Worm (Caenorhabditis elegans) whole organism, late embryonic: ENCODE results near the gene acl-7.
"Not testable (repeated sequence)": the region's sequence is repeated elsewhere in the genome, so short reads cannot be mapped to it uniquely, and the experiment has no call there.

ENCODE experiments used
- ahr-1 ChIP-seq: sonication (generic microtip); optimal IDR thresholded peaks from 2 replicates; lab custom pipeline; 2016; ENCODE audit warnings: missing genetic modification characterization, missing compliant biosample characterization
- ama-1 ChIP-seq: fragments of 150-350 bp; optimal IDR thresholded peaks from 2 replicates; lab custom pipeline; 2014
- ceh-18 ChIP-seq: sonication (generic microtip); optimal IDR thresholded peaks from 2 replicates; lab custom pipeline; 2016; ENCODE audit warnings: missing genetic modification characterization, missing compliant biosample characterization
- ceh-9 ChIP-seq: sonication (generic microtip); optimal IDR thresholded peaks from 2 replicates; lab custom pipeline; 2016; ENCODE audit warnings: mild to moderate bottlenecking, missing genetic modification characterization, inconsistent platforms, missing compliant biosample characterization
- ets-4 ChIP-seq: sonication (generic microtip); optimal IDR thresholded peaks from 2 replicates; lab custom pipeline; 2016; ENCODE audit warnings: missing genetic modification characterization, missing compliant biosample characterization
- fkh-10 ChIP-seq: fragments of 150-350 bp; optimal IDR thresholded peaks from 2 replicates; lab custom pipeline; 2014; ENCODE audit warnings: missing biosample characterization, missing genetic modification reagents, missing genetic modification characterization
- hlh-13 ChIP-seq: fragments of 200-800 bp; sonication (Bioruptor generic); optimal IDR thresholded peaks from 2 replicates; lab custom pipeline; 2018; ENCODE audit warnings: mild to moderate bottlenecking, missing genetic modification characterization, missing compliant biosample characterization
- lim-6 ChIP-seq: sonication (generic microtip); optimal IDR thresholded peaks from 2 replicates; lab custom pipeline; 2016; ENCODE audit warnings: missing genetic modification characterization, missing compliant biosample characterization
- lin-11 ChIP-seq: fragments of 200-800 bp; sonication (Bioruptor generic); optimal IDR thresholded peaks from 2 replicates; lab custom pipeline; 2018; ENCODE audit warnings: mild to moderate bottlenecking, missing genetic modification characterization, missing compliant biosample characterization
- pha-4 ChIP-seq: fragments of 150-350 bp; optimal IDR thresholded peaks from 2 replicates; lab custom pipeline; 2018; ENCODE audit warnings: missing biosample characterization, missing genetic modification reagents, missing genetic modification characterization
- pqm-1 ChIP-seq: sonication (generic microtip); optimal IDR thresholded peaks from 2 replicates; lab custom pipeline; 2016; ENCODE audit warnings: missing genetic modification characterization, missing compliant biosample characterization
- sdc-2 ChIP-seq: sonication (generic microtip); optimal IDR thresholded peaks from 2 replicates; lab custom pipeline; 2016; ENCODE audit warnings: missing genotype, missing genetic modification characterization, missing compliant biosample characterization
- sox-2 ChIP-seq: fragments of 200-800 bp; sonication (Bioruptor generic); IDR thresholded peaks from 2 replicates; pipeline ENCODE4 v1.3.6; 2022; ENCODE audit warnings: missing genetic modification reagents, missing genetic modification characterization, missing compliant biosample characterization
- unc-55 ChIP-seq: sonication (generic microtip); optimal IDR thresholded peaks from 2 replicates; lab custom pipeline; 2017; ENCODE audit warnings: missing biosample characterization, missing genetic modification reagents, missing genetic modification characterization

DNA sequence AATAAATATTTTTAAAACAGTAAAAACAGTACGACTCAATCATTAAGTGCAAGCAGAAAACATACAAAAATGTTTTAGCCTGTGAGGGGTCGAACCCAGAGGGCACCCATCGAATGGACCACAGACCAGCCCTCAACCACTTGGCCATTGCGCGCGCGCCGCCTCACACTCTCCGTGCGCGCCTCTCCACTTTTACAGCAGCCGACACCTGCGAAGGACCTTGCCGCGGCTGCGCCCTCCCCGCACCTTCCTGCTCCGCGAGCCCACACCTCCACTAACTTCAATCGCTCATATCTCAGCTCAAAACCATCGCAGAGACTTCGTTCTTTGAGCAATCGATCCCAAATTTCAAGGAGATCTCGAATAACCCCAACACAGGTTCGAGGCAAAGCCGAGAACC lies 37.9 kb downstream of the acl-7 start:
- not testable (repeated sequence) for TF ChIP-seq lim-6 (tag; lab: Kevin White, UChicago); pha-4 (tag; lab: Kevin White, UChicago); lin-11 (tag; lab: Kevin White, UChicago); pqm-1 (tag; lab: Kevin White, UChicago); sox-2; ahr-1 (tag; lab: Kevin White, UChicago); hlh-13 (GFP tag; lab: Kevin White, UChicago); ceh-9 (tag; lab: Kevin White, UChicago); sdc-2 (tag; lab: Kevin White, UChicago); ets-4; unc-55 (GFP tag; lab: Kevin White, UChicago); ama-1 (lab: Kevin White, UChicago); fkh-10 (GFP tag; lab: Kevin White, UChicago)
- peak; percentile 5 for TF ChIP-seq ceh-18 (tag; lab: Kevin White, UChicago)
